Fruit fly (Drosophila melanogaster) whole organism, embryonic: Measurements from ENCODE around the gene CG5355.

Experiments
- Adf1 ChIP-seq: fragments of 200-800 bp; sonication (Bioruptor generic); IDR thresholded peaks from 2 replicates; pipeline ENCODE4 v1.3.6; 2022; ENCODE audit warnings: missing biosample characterization, missing genetic modification characterization
- Awh ChIP-seq: fragments of 200-800 bp; sonication (Bioruptor generic); IDR thresholded peaks from 2 replicates; pipeline ENCODE4, ENCODE4 v1.3.6; 2022; ENCODE audit warnings: missing biosample characterization, missing genetic modification characterization
- CG10209 ChIP-seq: fragments of 200-800 bp; sonication (Bioruptor generic); optimal IDR thresholded peaks from 3 replicates; lab custom pipeline; 2017; ENCODE audit warnings: missing biosample characterization, mild to moderate bottlenecking, missing genetic modification characterization, missing genetic modification reagents
- CG11093 ChIP-seq: fragments of 200-800 bp; sonication (Bioruptor generic); IDR thresholded peaks from 3 replicates; pipeline ENCODE4 v1.3.6; 2022; ENCODE audit warnings: missing biosample characterization, missing genetic modification characterization
- CG11398 ChIP-seq: fragments of 200-800 bp; sonication (Bioruptor generic); optimal IDR thresholded peaks from 2 replicates; lab custom pipeline; 2016; ENCODE audit warnings: missing biosample characterization, missing genetic modification characterization
- CG12219 ChIP-seq: fragments of 200-800 bp; sonication (Bioruptor generic); optimal IDR thresholded peaks from 3 replicates; lab custom pipeline; 2018; ENCODE audit warnings: missing biosample characterization, mild to moderate bottlenecking, missing genetic modification characterization
- CG14050 ChIP-seq: fragments of 200-800 bp; sonication (Bioruptor generic); IDR thresholded peaks from 3 replicates; pipeline ENCODE4 v1.3.6; 2022; ENCODE audit warnings: missing biosample characterization, missing genetic modification characterization
- CG1602 ChIP-seq: fragments of 200-800 bp; sonication (Bioruptor generic); optimal IDR thresholded peaks from 3 replicates; lab custom pipeline; 2016; ENCODE audit warnings: missing biosample characterization, missing genetic modification characterization
- CG17612 ChIP-seq: fragments of 200-800 bp; sonication (Bioruptor generic); IDR thresholded peaks from 2 replicates; pipeline ENCODE4 v1.3.6; 2022; ENCODE audit warnings: missing biosample characterization, missing genetic modification characterization
- CG17802 ChIP-seq: fragments of 200-800 bp; sonication (Bioruptor generic); optimal IDR thresholded peaks from 2 replicates; lab custom pipeline; 2018; ENCODE audit warnings: missing biosample characterization, mild to moderate bottlenecking, missing genetic modification characterization, moderate library complexity
- CG30020 ChIP-seq: fragments of 200-800 bp; optimal IDR thresholded peaks from 2 replicates; lab custom pipeline; 2019; ENCODE audit warnings: missing biosample characterization, mild to moderate bottlenecking, missing genetic modification characterization, moderate library complexity
- CG31224 ChIP-seq: fragments of 200-800 bp; sonication (Bioruptor generic); IDR thresholded peaks from 2 replicates; pipeline ENCODE4 v1.3.6; 2022; ENCODE audit warnings: missing biosample characterization, missing genetic modification characterization
- CG3163 ChIP-seq: fragments of 200-800 bp; sonication (Bioruptor generic); optimal IDR thresholded peaks from 3 replicates; lab custom pipeline; 2016; ENCODE audit warnings: missing biosample characterization, missing genetic modification characterization
- CG3281 ChIP-seq: fragments of 200-800 bp; sonication (Bioruptor generic); optimal IDR thresholded peaks from 3 replicates; lab custom pipeline; 2017; ENCODE audit warnings: missing biosample characterization, mild to moderate bottlenecking, missing genetic modification characterization
- CG34376 ChIP-seq: fragments of 200-800 bp; sonication (Bioruptor generic); optimal IDR thresholded peaks from 2 replicates; lab custom pipeline; 2018; ENCODE audit warnings: missing biosample characterization, mild to moderate bottlenecking, missing genetic modification characterization
- CG4820 ChIP-seq: fragments of 200-800 bp; sonication (Bioruptor generic); optimal IDR thresholded peaks from 3 replicates; lab custom pipeline; 2016; ENCODE audit warnings: missing biosample characterization, missing genetic modification characterization
- CG9876 ChIP-seq: fragments of 200-800 bp; sonication (Bioruptor generic); optimal IDR thresholded peaks from 2 replicates; lab custom pipeline; 2016; ENCODE audit warnings: missing biosample characterization, missing genetic modification characterization
- CHES-1-like ChIP-seq: fragments of 200-800 bp; sonication (Bioruptor generic); optimal IDR thresholded peaks from 2 replicates; lab custom pipeline; 2016; ENCODE audit warnings: missing biosample characterization, missing genetic modification characterization
- Elba2 ChIP-seq: fragments of 200-800 bp; sonication (Bioruptor generic); optimal IDR thresholded peaks from 3 replicates; lab custom pipeline; 2016; ENCODE audit warnings: missing biosample characterization, missing genetic modification characterization
- Ets65A ChIP-seq: fragments of 200-800 bp; sonication (Bioruptor generic); peaks from one replicate; lab custom pipeline; 2016; ENCODE audit warnings: missing biosample characterization, missing genetic modification characterization
- Optix ChIP-seq: fragments of 200-800 bp; sonication (Bioruptor generic); IDR thresholded peaks from 3 replicates; pipeline ENCODE4 v1.3.6; 2022; ENCODE audit warnings: missing biosample characterization, missing genetic modification characterization
- PHDP ChIP-seq: fragments of 200-800 bp; sonication (Bioruptor generic); optimal IDR thresholded peaks from 3 replicates; lab custom pipeline; 2018; ENCODE audit warnings: missing biosample characterization, mild to moderate bottlenecking, missing genetic modification characterization, moderate library complexity
- Ravus ChIP-seq: fragments of 200-800 bp; sonication (Bioruptor generic); IDR thresholded peaks from 2 replicates; pipeline ENCODE4 v1.3.6; 2022; ENCODE audit warnings: missing biosample characterization, missing genetic modification characterization
- Side ChIP-seq: fragments of 200-800 bp; sonication (Bioruptor generic); optimal IDR thresholded peaks from 2 replicates; lab custom pipeline; 2016; ENCODE audit warnings: missing biosample characterization, missing genetic modification characterization
- Sox102F ChIP-seq: fragments of 200-800 bp; sonication (Bioruptor generic); optimal IDR thresholded peaks from 2 replicates; lab custom pipeline; 2018; ENCODE audit warnings: missing biosample characterization, mild to moderate bottlenecking, missing genetic modification characterization, moderate library complexity
- Ssrp ChIP-seq: fragments of 200-800 bp; sonication (Bioruptor generic); optimal IDR thresholded peaks from 2 replicates; lab custom pipeline; 2018; ENCODE audit warnings: missing biosample characterization, mild to moderate bottlenecking, missing genetic modification characterization, moderate library complexity
- Vsx1 ChIP-seq: fragments of 200-800 bp; sonication (Bioruptor generic); optimal IDR thresholded peaks from 2 replicates; lab custom pipeline; 2017; ENCODE audit warnings: missing biosample characterization, mild to moderate bottlenecking, missing genetic modification characterization, missing genetic modification reagents
- Xrp1 ChIP-seq: fragments of 200-800 bp; sonication (Bioruptor generic); IDR thresholded peaks from 2 replicates; pipeline ENCODE4 v1.3.6; 2022; ENCODE audit warnings: missing biosample characterization, missing genetic modification characterization
- ase ChIP-seq: fragments of 200-800 bp; sonication (Bioruptor generic); IDR thresholded peaks from 3 replicates; pipeline ENCODE4 v1.3.6; 2022; ENCODE audit warnings: missing biosample characterization, missing genetic modification characterization
- cad ChIP-seq: fragments of >200 bp; optimal IDR thresholded peaks from 2 replicates; lab custom pipeline; 2017; ENCODE audit warnings: missing biosample characterization, missing genetic modification characterization
- crc ChIP-seq: fragments of 200-800 bp; sonication (Bioruptor generic); optimal IDR thresholded peaks from 2 replicates; lab custom pipeline; 2016; ENCODE audit warnings: missing biosample characterization, missing genetic modification characterization
- crp ChIP-seq, 2 experiments: fragments of 200-800 bp; sonication (Bioruptor generic); optimal IDR thresholded peaks; 2 replicates in 1 of 2; 3 replicates in 1 of 2; lab custom pipeline; 2017; ENCODE audit warnings: missing biosample characterization in 2 of 2, missing genetic modification characterization in 2 of 2, mild to moderate bottlenecking in 1 of 2, moderate library complexity in 1 of 2
- danr ChIP-seq: fragments of 200-800 bp; sonication (Bioruptor generic); IDR thresholded peaks from 2 replicates; pipeline ENCODE4 v1.3.6; 2022; ENCODE audit warnings: missing biosample characterization, missing genetic modification characterization
- ewg ChIP-seq: fragments of 200-800 bp; sonication (Bioruptor generic); optimal IDR thresholded peaks from 3 replicates; lab custom pipeline; 2017; ENCODE audit warnings: mild to moderate bottlenecking, missing biosample characterization, missing genetic modification reagents, missing genetic modification characterization
- exex ChIP-seq: fragments of 200-800 bp; sonication (Bioruptor generic); optimal IDR thresholded peaks from 4 replicates; lab custom pipeline; 2018; ENCODE audit warnings: missing biosample characterization, mild to moderate bottlenecking, missing genetic modification characterization, moderate library complexity
- gem ChIP-seq: fragments of 200-800 bp; sonication (Bioruptor generic); optimal IDR thresholded peaks from 2 replicates; lab custom pipeline; 2019; ENCODE audit warnings: missing biosample characterization, mild to moderate bottlenecking, missing genetic modification characterization, moderate library complexity
- gfzf ChIP-seq: fragments of 200-800 bp; sonication (Bioruptor generic); optimal IDR thresholded peaks from 2 replicates; lab custom pipeline; 2016; ENCODE audit warnings: missing biosample characterization, mild to moderate bottlenecking, missing genetic modification characterization, moderate library complexity
- inv ChIP-seq: fragments of 200-800 bp; sonication (Bioruptor generic); IDR thresholded peaks from 2 replicates; pipeline ENCODE4 v1.3.6; 2022; ENCODE audit warnings: missing biosample characterization, missing genetic modification characterization; ENCODE audit not compliant: partially characterized antibody
- jigr1 ChIP-seq: fragments of 200-800 bp; sonication (Bioruptor generic); IDR thresholded peaks from 3 replicates; pipeline ENCODE4 v1.3.6; 2022; ENCODE audit warnings: missing biosample characterization, missing genetic modification characterization
- ken ChIP-seq: fragments of 200-800 bp; sonication (Bioruptor generic); IDR thresholded peaks from 3 replicates; pipeline ENCODE4 v1.3.6; 2022; ENCODE audit warnings: missing biosample characterization, missing genetic modification characterization
- kni ChIP-seq: fragments of 200-800 bp; sonication (Bioruptor generic); optimal IDR thresholded peaks from 3 replicates; lab custom pipeline; 2017; ENCODE audit warnings: mild to moderate bottlenecking, missing biosample characterization, missing genetic modification reagents, missing genetic modification characterization
- lilli ChIP-seq: fragments of 200-800 bp; sonication (Bioruptor generic); optimal IDR thresholded peaks from 3 replicates; lab custom pipeline; 2016; ENCODE audit warnings: missing biosample characterization, missing genetic modification characterization
- luna ChIP-seq: fragments of 200-800 bp; sonication (Bioruptor generic); optimal IDR thresholded peaks from 2 replicates; lab custom pipeline; 2016; ENCODE audit warnings: missing biosample characterization, missing genetic modification characterization
- phol ChIP-seq: fragments of 200-800 bp; sonication (Bioruptor generic); optimal IDR thresholded peaks from 3 replicates; lab custom pipeline; 2018; ENCODE audit warnings: missing biosample characterization, mild to moderate bottlenecking, missing genetic modification characterization, moderate library complexity
- pum ChIP-seq: fragments of 200-800 bp; sonication (Bioruptor generic); optimal IDR thresholded peaks from 2 replicates; lab custom pipeline; 2016; ENCODE audit warnings: missing biosample characterization, missing genetic modification characterization
- sna ChIP-seq: fragments of 200-800 bp; sonication (Bioruptor generic); IDR thresholded peaks from 2 replicates; pipeline ENCODE4 v1.3.6; 2022; ENCODE audit warnings: missing biosample characterization, missing genetic modification characterization; ENCODE audit not compliant: partially characterized antibody
- stc ChIP-seq: fragments of 200-800 bp; sonication (Bioruptor generic); IDR thresholded peaks from 2 replicates; pipeline ENCODE4 v1.3.6; 2022; ENCODE audit warnings: missing biosample characterization, missing genetic modification characterization
- vnd ChIP-seq: fragments of 200-800 bp; sonication (Bioruptor generic); IDR thresholded peaks from 3 replicates; pipeline ENCODE4 v1.3.6; 2022; ENCODE audit warnings: missing biosample characterization, missing genetic modification characterization; ENCODE audit not compliant: partially characterized antibody
- z ChIP-seq: fragments of 200-800 bp; sonication (Bioruptor generic); IDR thresholded peaks from 3 replicates; pipeline ENCODE4 v1.3.6; 2022; ENCODE audit warnings: missing biosample characterization, missing genetic modification characterization

Gene CG5355

DNA sequence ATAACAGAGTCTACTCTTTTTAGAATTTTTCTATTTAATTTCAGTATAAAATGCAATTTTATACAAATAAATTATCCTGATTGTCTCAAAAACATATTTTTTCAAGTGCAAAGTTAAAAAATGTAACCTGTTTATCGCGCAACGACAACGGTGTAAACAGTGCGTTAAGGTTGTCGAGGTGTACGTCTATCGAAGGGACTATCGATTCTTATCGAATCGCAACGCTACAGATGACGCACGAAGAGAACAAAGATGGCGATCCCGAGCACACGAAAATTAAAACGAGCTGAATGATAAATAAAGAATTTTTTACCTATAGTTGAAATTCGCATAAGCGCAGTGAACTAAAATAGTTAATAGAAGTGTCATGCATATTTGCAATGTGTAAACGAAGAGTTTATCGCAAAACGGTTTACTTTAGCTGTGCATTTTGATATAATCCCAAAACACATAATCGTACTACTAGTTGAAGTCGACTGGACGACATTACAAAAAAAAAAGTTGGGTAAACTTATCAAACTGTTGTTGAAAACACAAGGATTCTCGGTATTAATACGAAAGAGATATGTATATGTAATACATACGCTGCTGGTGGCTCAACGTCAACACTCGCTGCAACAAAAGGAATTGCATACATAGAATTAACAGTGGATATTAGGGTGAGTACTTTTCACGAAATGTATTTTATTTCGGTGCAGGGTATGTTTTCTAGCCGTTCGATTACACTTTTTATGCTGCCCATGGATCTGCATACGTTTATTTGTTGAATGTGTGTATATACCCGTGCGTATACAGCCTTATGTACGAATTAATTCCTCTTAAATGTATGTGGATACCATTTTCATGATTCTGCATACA is 25.2 kb downstream of the CG5355 start, which contains the start of gene da (continued):
- TF ChIP-seq kni (GFP tag; lab: Kevin White, UChicago) (no peak), CG34376 (GFP tag; lab: Kevin White, UChicago) (peak; percentile 16), gfzf (peak; percentile 21), crc (GFP tag; lab: Kevin White, UChicago) (peak; percentile 34), CG3163 (GFP tag; lab: Kevin White, UChicago) (no peak), Ets65A (GFP tag; lab: Kevin White, UChicago) (peak; percentile 78), Optix (GFP tag; lab: Robert Waterston, UW) (no peak), PHDP (tag; lab: Kevin White, UChicago) (peak; percentile 68), CG3281 (peak; percentile 10), gem (peak; percentile 76), stc (GFP tag; lab: Robert Waterston, UW) (peak; percentile 70), CG4820 (GFP tag; lab: Kevin White, UChicago) (peak; percentile 35), CG17802 (tag; lab: Kevin White, UChicago) (peak; percentile 95), cad (GFP tag; lab: Kevin White, UChicago) (no peak), crp (GFP tag; optimal IDR thresholded peaks at IDR 0.05; lab: Kevin White, UChicago) (peak in 1 of 2 experiments; percentile 55), jigr1 (no peak), Side (GFP tag; lab: Kevin White, UChicago) (peak; percentile 38), CG9876 (peak; percentile 19), CG11398 (GFP tag; lab: Kevin White, UChicago) (no peak), pum (GFP tag; lab: Kevin White, UChicago) (peak; percentile 56), Elba2 (GFP tag; lab: Kevin White, UChicago) (no peak), inv (peak; percentile 33; the same call in 1 of the 2 replicates), CG14050 (GFP tag; lab: Robert Waterston, UW) (no peak), luna (GFP tag; lab: Kevin White, UChicago) (no peak), Sox102F (GFP tag; lab: Kevin White, UChicago) (no peak), sna (no peak), CG10209 (peak; percentile 52), Ssrp (tag; lab: Kevin White, UChicago) (peak; percentile 58), Ravus (no peak), CG11093 (GFP tag; lab: Robert Waterston, UW) (no peak), CHES-1-like (GFP tag; lab: Kevin White, UChicago) (peak; percentile 60), Xrp1 (GFP tag; lab: Robert Waterston, UW) (peak; percentile 63), Vsx1 (GFP tag; lab: Kevin White, UChicago) (no peak), lilli (peak; percentile 70), Awh (GFP tag; lab: Robert Waterston, UW) (peak; percentile 52; the same call in 1 of the 2 replicates), z (GFP tag; lab: Robert Waterston, UW) (no peak), CG30020 (tag; lab: Kevin White, UChicago) (peak; percentile 99), vnd (GFP tag; lab: Robert Waterston, UW) (no peak; the same call in 2 of the 3 replicates), CG31224 (GFP tag; lab: Robert Waterston, UW) (peak; percentile 40; the same call in 1 of the 2 replicates), phol (tag; lab: Kevin White, UChicago) (peak; percentile 100), danr (GFP tag; lab: Robert Waterston, UW) (no peak), CG1602 (GFP tag; lab: Kevin White, UChicago) (peak; percentile 36), ken (GFP tag; lab: Robert Waterston, UW) (peak; percentile 49; the same call in 1 of the 3 replicates), Adf1 (GFP tag; lab: Robert Waterston, UW) (no peak), ase (GFP tag; lab: Robert Waterston, UW) (peak; percentile 42; the same call in 1 of the 3 replicates), CG12219 (GFP tag; lab: Kevin White, UChicago) (peak; percentile 39), ewg (GFP tag; lab: Kevin White, UChicago) (no peak), CG17612 (GFP tag; lab: Robert Waterston, UW) (no peak), exex (tag; lab: Kevin White, UChicago) (no peak)
